Fruit fly (Drosophila melanogaster) whole organism, embryonic: ENCODE data around the gene CG31223.
A peak's percentile ranks its signal among the peaks of the same experiment; 100 is the strongest.

Experiments used
- Atf-2 ChIP-seq: fragments of 200-800 bp; sonication (Bioruptor generic); optimal IDR thresholded peaks from 2 replicates; lab custom pipeline; 2016; ENCODE audit warnings: missing biosample characterization, missing genetic modification characterization
- CG11398 ChIP-seq: fragments of 200-800 bp; sonication (Bioruptor generic); optimal IDR thresholded peaks from 2 replicates; lab custom pipeline; 2016; ENCODE audit warnings: missing biosample characterization, missing genetic modification characterization
- CG13287 ChIP-seq: fragments of 200-800 bp; sonication (Bioruptor generic); IDR thresholded peaks from 2 replicates; pipeline ENCODE4 v1.3.6; 2022; ENCODE audit warnings: missing biosample characterization, missing genetic modification characterization; ENCODE audit not compliant: partially characterized antibody
- CG13624 ChIP-seq: fragments of 200-800 bp; sonication (Bioruptor generic); optimal IDR thresholded peaks from 2 replicates; lab custom pipeline; 2016; ENCODE audit warnings: missing biosample characterization, missing genetic modification characterization
- CG14050 ChIP-seq: fragments of 200-800 bp; sonication (Bioruptor generic); IDR thresholded peaks from 3 replicates; pipeline ENCODE4 v1.3.6; 2022; ENCODE audit warnings: missing biosample characterization, missing genetic modification characterization
- CG15073 ChIP-seq: fragments of 200-800 bp; sonication (Bioruptor generic); optimal IDR thresholded peaks from 2 replicates; lab custom pipeline; 2016; ENCODE audit warnings: missing biosample characterization, missing genetic modification characterization
- CG15479 ChIP-seq: fragments of 200-800 bp; sonication (Bioruptor generic); optimal IDR thresholded peaks from 3 replicates; lab custom pipeline; 2019; ENCODE audit warnings: missing biosample characterization, mild to moderate bottlenecking, missing genetic modification characterization, moderate library complexity
- CG30020 ChIP-seq: fragments of 200-800 bp; optimal IDR thresholded peaks from 2 replicates; lab custom pipeline; 2019; ENCODE audit warnings: missing biosample characterization, mild to moderate bottlenecking, missing genetic modification characterization, moderate library complexity
- CG30431 ChIP-seq: fragments of 200-800 bp; sonication (Bioruptor generic); optimal IDR thresholded peaks from 2 replicates; lab custom pipeline; 2017; ENCODE audit warnings: missing biosample characterization, missing genetic modification characterization
- CG4617 ChIP-seq: fragments of 200-800 bp; sonication (Bioruptor generic); optimal IDR thresholded peaks from 3 replicates; lab custom pipeline; 2016; ENCODE audit warnings: missing biosample characterization, missing genetic modification characterization, borderline replicate concordance
- CG8388 ChIP-seq: fragments of 200-800 bp; sonication (Bioruptor generic); optimal IDR thresholded peaks from 2 replicates; lab custom pipeline; 2019; ENCODE audit warnings: missing biosample characterization, mild to moderate bottlenecking, missing genetic modification characterization, moderate library complexity
- CG8478 ChIP-seq: fragments of >200 bp; optimal IDR thresholded peaks from 2 replicates; lab custom pipeline; 2018
- CG8765 ChIP-seq: fragments of 200-800 bp; sonication (Bioruptor generic); IDR thresholded peaks from 2 replicates; pipeline ENCODE4 v1.3.6; 2022; ENCODE audit warnings: missing biosample characterization, missing genetic modification characterization
- CoRest ChIP-seq: fragments of 200-800 bp; sonication (Bioruptor generic); optimal IDR thresholded peaks from 3 replicates; lab custom pipeline; 2018; ENCODE audit warnings: missing biosample characterization, mild to moderate bottlenecking, missing genetic modification characterization, moderate library complexity
- Dp ChIP-seq: fragments of 200-800 bp; sonication (Bioruptor generic); optimal IDR thresholded peaks from 2 replicates; lab custom pipeline; 2018; ENCODE audit warnings: missing biosample characterization, mild to moderate bottlenecking, missing genetic modification characterization, moderate library complexity
- Ets97D ChIP-seq: fragments of 200-800 bp; sonication (Bioruptor generic); optimal IDR thresholded peaks from 3 replicates; lab custom pipeline; 2016; ENCODE audit warnings: missing biosample characterization, missing genetic modification characterization
- Hmr ChIP-seq: fragments of 200-800 bp; sonication (Bioruptor generic); optimal IDR thresholded peaks from 3 replicates; lab custom pipeline; 2017; ENCODE audit warnings: mild to moderate bottlenecking, missing biosample characterization, missing genetic modification reagents, missing genetic modification characterization
- Hmx ChIP-seq: fragments of 200-800 bp; sonication (Bioruptor generic); optimal IDR thresholded peaks from 2 replicates; lab custom pipeline; 2016; ENCODE audit warnings: missing biosample characterization, missing genetic modification characterization
- Lhr ChIP-seq: fragments of 200-800 bp; sonication (Bioruptor generic); optimal IDR thresholded peaks from 3 replicates; lab custom pipeline; 2017; ENCODE audit warnings: mild to moderate bottlenecking, missing biosample characterization, missing genetic modification reagents, missing genetic modification characterization
- Lpt ChIP-seq: fragments of >200 bp; optimal IDR thresholded peaks from 2 replicates; lab custom pipeline; 2018; ENCODE audit warnings: missing biosample characterization, missing genetic modification characterization
- Nf-YC ChIP-seq: fragments of 200-800 bp; optimal IDR thresholded peaks from 3 replicates; lab custom pipeline; 2019; ENCODE audit warnings: missing biosample characterization, mild to moderate bottlenecking, missing genetic modification characterization, moderate library complexity
- Poxn ChIP-seq: fragments of 200-800 bp; sonication (Bioruptor generic); IDR thresholded peaks from 2 replicates; pipeline ENCODE4 v1.3.6; 2022; ENCODE audit warnings: missing biosample characterization, missing genetic modification characterization
- Sox100B ChIP-seq: fragments of 200-800 bp; sonication (Bioruptor generic); optimal IDR thresholded peaks from 3 replicates; lab custom pipeline; 2018; ENCODE audit warnings: missing biosample characterization, mild to moderate bottlenecking, missing genetic modification characterization
- Sry-δ ChIP-seq: fragments of 200-800 bp; sonication (Bioruptor generic); optimal IDR thresholded peaks from 2 replicates; lab custom pipeline; 2016; ENCODE audit warnings: missing biosample characterization, missing genetic modification characterization
- abd-A ChIP-seq: fragments of 200-800 bp; sonication (Bioruptor generic); optimal IDR thresholded peaks from 3 replicates; lab custom pipeline; 2019; ENCODE audit warnings: missing biosample characterization, mild to moderate bottlenecking, missing genetic modification characterization, moderate library complexity
- bigmax ChIP-seq: fragments of 200-800 bp; sonication (Bioruptor generic); optimal IDR thresholded peaks from 2 replicates; lab custom pipeline; 2018; ENCODE audit warnings: missing biosample characterization, mild to moderate bottlenecking, missing genetic modification characterization
- crol ChIP-seq: fragments of 200-800 bp; sonication (Bioruptor generic); IDR thresholded peaks from 2 replicates; pipeline ENCODE4 v1.3.6; 2022; ENCODE audit warnings: missing biosample characterization, missing genetic modification characterization
- crp ChIP-seq, 2 experiments: fragments of 200-800 bp; sonication (Bioruptor generic); optimal IDR thresholded peaks; 2 replicates in 1 of 2; 3 replicates in 1 of 2; lab custom pipeline; 2017; ENCODE audit warnings: missing biosample characterization in 2 of 2, missing genetic modification characterization in 2 of 2, mild to moderate bottlenecking in 1 of 2, moderate library complexity in 1 of 2
- ewg ChIP-seq: fragments of 200-800 bp; sonication (Bioruptor generic); optimal IDR thresholded peaks from 3 replicates; lab custom pipeline; 2017; ENCODE audit warnings: mild to moderate bottlenecking, missing biosample characterization, missing genetic modification reagents, missing genetic modification characterization
- eyg ChIP-seq: fragments of 200-800 bp; sonication (Bioruptor generic); optimal IDR thresholded peaks from 3 replicates; lab custom pipeline; 2016; ENCODE audit warnings: missing biosample characterization, missing genetic modification characterization
- gem ChIP-seq: fragments of 200-800 bp; sonication (Bioruptor generic); optimal IDR thresholded peaks from 2 replicates; lab custom pipeline; 2019; ENCODE audit warnings: missing biosample characterization, mild to moderate bottlenecking, missing genetic modification characterization, moderate library complexity
- kah ChIP-seq: fragments of 200-800 bp; sonication (Bioruptor generic); optimal IDR thresholded peaks from 2 replicates; lab custom pipeline; 2018; ENCODE audit warnings: missing biosample characterization, mild to moderate bottlenecking, missing genetic modification characterization
- kay ChIP-seq: fragments of 200-800 bp; sonication (Bioruptor generic); optimal IDR thresholded peaks from 2 replicates; lab custom pipeline; 2016; ENCODE audit warnings: missing biosample characterization, missing genetic modification characterization
- lbe ChIP-seq: fragments of 200-800 bp; sonication (Bioruptor generic); optimal IDR thresholded peaks from 2 replicates; lab custom pipeline; 2016; ENCODE audit warnings: missing biosample characterization, mild to moderate bottlenecking, missing genetic modification characterization
- lov ChIP-seq, 2 experiments: fragments of 200-800 bp in 1 of 2; fragments of >200 bp in 1 of 2; sonication (Bioruptor generic) in 1 of 2; IDR thresholded peaks in 1 of 2; optimal IDR thresholded peaks in 1 of 2; 2 replicates in 1 of 2; 3 replicates in 1 of 2; pipeline versions ENCODE4 v1.3.6 to Lab custom; 2017 to 2022; ENCODE audit warnings: missing biosample characterization in 1 of 2, missing genetic modification characterization in 1 of 2
- nau ChIP-seq: fragments of 200-800 bp; sonication (Bioruptor generic); optimal IDR thresholded peaks from 3 replicates; lab custom pipeline; 2017; ENCODE audit warnings: missing biosample characterization, mild to moderate bottlenecking, missing genetic modification characterization, missing genetic modification reagents
- nerfin-2 ChIP-seq: fragments of 200-800 bp; sonication (Bioruptor generic); IDR thresholded peaks from 2 replicates; pipeline ENCODE4 v1.3.6; 2022; ENCODE audit warnings: missing biosample characterization, missing genetic modification characterization; ENCODE audit not compliant: partially characterized antibody
- nom ChIP-seq: fragments of 200-800 bp; sonication (Bioruptor generic); optimal IDR thresholded peaks from 2 replicates; lab custom pipeline; 2017; ENCODE audit warnings: missing biosample characterization, missing genetic modification characterization, mild to moderate bottlenecking, moderate library complexity, missing genetic modification reagents
- pum ChIP-seq: fragments of 200-800 bp; sonication (Bioruptor generic); optimal IDR thresholded peaks from 2 replicates; lab custom pipeline; 2016; ENCODE audit warnings: missing biosample characterization, missing genetic modification characterization
- pzg ChIP-seq: fragments of 200-800 bp; sonication (Bioruptor generic); optimal IDR thresholded peaks from 3 replicates; lab custom pipeline; 2018; ENCODE audit warnings: missing biosample characterization, mild to moderate bottlenecking, missing genetic modification characterization, moderate library complexity
- scrt ChIP-seq: fragments of 200-800 bp; sonication (Bioruptor generic); optimal IDR thresholded peaks from 2 replicates; lab custom pipeline; 2018; ENCODE audit warnings: missing biosample characterization, mild to moderate bottlenecking, missing genetic modification characterization, moderate library complexity
- sens ChIP-seq: fragments of 200-800 bp; sonication (Bioruptor generic); peaks from one replicate; lab custom pipeline; 2016; ENCODE audit warnings: missing biosample characterization, missing genetic modification characterization
- slp2 ChIP-seq: fragments of 200-800 bp; sonication (Bioruptor generic); optimal IDR thresholded peaks from 2 replicates; lab custom pipeline; 2016; ENCODE audit warnings: missing biosample characterization, missing genetic modification characterization
- sna ChIP-seq: fragments of 200-800 bp; sonication (Bioruptor generic); IDR thresholded peaks from 2 replicates; pipeline ENCODE4 v1.3.6; 2022; ENCODE audit warnings: missing biosample characterization, missing genetic modification characterization; ENCODE audit not compliant: partially characterized antibody
- so ChIP-seq: fragments of 200-800 bp; sonication (Bioruptor generic); IDR thresholded peaks from 3 replicates; pipeline ENCODE4 v1.3.6; 2022; ENCODE audit warnings: missing biosample characterization, missing genetic modification characterization
- sqz ChIP-seq: fragments of 200-800 bp; sonication (Bioruptor generic); optimal IDR thresholded peaks from 3 replicates; lab custom pipeline; 2018; ENCODE audit warnings: missing biosample characterization, mild to moderate bottlenecking, missing genetic modification characterization
- tgo ChIP-seq: fragments of 200-800 bp; sonication (Bioruptor generic); IDR thresholded peaks from 3 replicates; pipeline ENCODE4 v1.3.6; 2022; ENCODE audit warnings: missing biosample characterization, missing genetic modification characterization
- vfl ChIP-seq: fragments of 200-800 bp; sonication (Bioruptor generic); optimal IDR thresholded peaks from 2 replicates; lab custom pipeline; 2016; ENCODE audit warnings: missing biosample characterization, missing genetic modification characterization
- zen2 ChIP-seq: fragments of 200-800 bp; sonication (Bioruptor generic); IDR thresholded peaks from 3 replicates; pipeline ENCODE4 v1.3.6; 2022; ENCODE audit warnings: missing biosample characterization, missing genetic modification characterization; ENCODE audit not compliant: partially characterized antibody

Gene CG31223

dm6 chr3R:20823704-20824454 lies 7.0 kb upstream of the CG31223 start, which contains the start of gene CG17272 (continued):
- TF ChIP-seq CG15479 (no peak), CG14050 (no peak), bigmax (GFP tag; lab: Kevin White, UChicago) (no peak), Sry-δ (peak; percentile 4), CG4617 (GFP tag; lab: Kevin White, UChicago) (peak; percentile 45), Lhr (GFP tag; lab: Kevin White, UChicago) (no peak), Poxn (GFP tag; lab: Robert Waterston, UW) (no peak), eyg (GFP tag; lab: Kevin White, UChicago) (no peak), ewg (GFP tag; lab: Kevin White, UChicago) (no peak), CG15073 (no peak), Sox100B (no peak), so (no peak), nom (GFP tag; lab: Kevin White, UChicago) (no peak), CG8388 (GFP tag; lab: Kevin White, UChicago) (no peak), CG13624 (GFP tag; lab: Kevin White, UChicago) (peak; percentile 17), tgo (GFP tag; lab: Robert Waterston, UW) (no peak), CoRest (tag; lab: Kevin White, UChicago) (peak; percentile 70), CG30431 (GFP tag; lab: Kevin White, UChicago) (no peak), Atf-2 (GFP tag; lab: Kevin White, UChicago) (no peak), sna (GFP tag; lab: Robert Waterston, UW) (no peak), Hmx (GFP tag; lab: Kevin White, UChicago) (no peak), CG11398 (GFP tag; lab: Kevin White, UChicago) (no peak), gem (tag; lab: Kevin White, UChicago) (peak; percentile 3), CG30020 (tag; lab: Kevin White, UChicago) (peak; percentile 18), crol (GFP tag; lab: Robert Waterston, UW) (no peak), kay (no peak), nau (GFP tag; lab: Kevin White, UChicago) (no peak), Nf-YC (tag; lab: Kevin White, UChicago) (no peak), CG13287 (peak; percentile 34; the same call in 1 of the 2 replicates), slp2 (GFP tag; lab: Kevin White, UChicago) (no peak), nerfin-2 (GFP tag; lab: Robert Waterston, UW) (no peak), sens (peak; percentile 92), kah (GFP tag; lab: Kevin White, UChicago) (peak; percentile 97), pzg (GFP tag; lab: Kevin White, UChicago) (peak; percentile 58), Lpt (GFP tag; lab: Kevin White, UChicago) (no peak), vfl (GFP tag; lab: Kevin White, UChicago) (no peak), zen2 (no peak), CG8765 (GFP tag; lab: Robert Waterston, UW) (no peak), pum (GFP tag; lab: Kevin White, UChicago) (no peak), CG8478 (no peak), abd-A (tag; lab: Kevin White, UChicago) (no peak), Ets97D (peak; percentile 48), Hmr (GFP tag; lab: Kevin White, UChicago) (no peak), lbe (GFP tag; lab: Kevin White, UChicago) (no peak), sqz (GFP tag; lab: Kevin White, UChicago) (no peak), scrt (peak; percentile 83), crp (GFP tag; optimal IDR thresholded peaks at IDR 0.05; lab: Kevin White, UChicago) (no peak), lov (optimal IDR thresholded peaks at IDR 0.05; lab: Kevin White, UChicago) (no peak), lov (GFP tag; IDR thresholded peaks at IDR 0.05; lab: Robert Waterston, UW) (no peak), Dp (GFP tag; lab: Kevin White, UChicago) (peak; percentile 57)
